Worm (Caenorhabditis elegans) whole organism, mixed stage, embryonic: Measurements from ENCODE around the gene T04A11.4.
"Not testable (repeated sequence)": the region's sequence is repeated elsewhere in the genome, so short reads cannot be mapped to it uniquely, and the experiment has no call there.

Source experiments
- bed-3 ChIP-seq: fragments of 200-800 bp; sonication (Bioruptor generic); optimal IDR thresholded peaks from 3 replicates; lab custom pipeline; 2018; ENCODE audit warnings: mild to moderate bottlenecking, missing genetic modification characterization, moderate library complexity, missing compliant biosample characterization
- ceh-39 ChIP-seq: fragments of 150-350 bp; optimal IDR thresholded peaks from 2 replicates; lab custom pipeline; 2014; ENCODE audit warnings: missing biosample characterization, missing genetic modification characterization
- ceh-43 ChIP-seq: fragments of 200-800 bp; sonication (Bioruptor generic); optimal IDR thresholded peaks from 2 replicates; lab custom pipeline; 2018; ENCODE audit warnings: mild to moderate bottlenecking, missing genetic modification characterization, moderate library complexity, missing compliant biosample characterization
- ces-1 ChIP-seq: fragments of 150-350 bp; optimal IDR thresholded peaks from 2 replicates; lab custom pipeline; 2014; ENCODE audit warnings: missing biosample characterization, missing genetic modification reagents, missing genetic modification characterization
- drap-1 ChIP-seq: fragments of 200-800 bp; sonication (Bioruptor generic); optimal IDR thresholded peaks from 3 replicates; lab custom pipeline; 2018; ENCODE audit warnings: mild to moderate bottlenecking, missing genetic modification characterization, missing compliant biosample characterization
- elt-1 ChIP-seq: sonication (generic microtip); optimal IDR thresholded peaks from 2 replicates; lab custom pipeline; 2017; ENCODE audit warnings: missing genetic modification characterization, mild to moderate bottlenecking, missing compliant biosample characterization, antibody characterized with exemption, moderate library complexity, borderline replicate concordance; ENCODE audit not compliant: insufficient read depth
- ham-2 ChIP-seq: fragments of 200-800 bp; sonication (Bioruptor generic); optimal IDR thresholded peaks from 2 replicates; lab custom pipeline; 2018; ENCODE audit warnings: mild to moderate bottlenecking, missing genetic modification characterization, missing compliant biosample characterization
- hlh-1 ChIP-seq: fragments of 150-350 bp; optimal IDR thresholded peaks from 2 replicates; lab custom pipeline; 2014; ENCODE audit warnings: missing biosample characterization, missing genetic modification reagents, missing genetic modification characterization
- lin-13 ChIP-seq: fragments of 150-350 bp; optimal IDR thresholded peaks from 2 replicates; lab custom pipeline; 2014; ENCODE audit warnings: missing biosample characterization, missing genetic modification characterization
- lsy-2 ChIP-seq: fragments of 150-350 bp; optimal IDR thresholded peaks from 2 replicates; lab custom pipeline; 2014; ENCODE audit warnings: missing biosample characterization, missing genetic modification characterization
- mep-1 ChIP-seq: fragments of 150-350 bp; optimal IDR thresholded peaks from 2 replicates; lab custom pipeline; 2017; ENCODE audit warnings: missing biosample characterization, missing genetic modification reagents, missing genetic modification characterization, inconsistent platforms
- mls-2 ChIP-seq: sonication (generic microtip); optimal IDR thresholded peaks from 2 replicates; lab custom pipeline; 2016; ENCODE audit warnings: mild to moderate bottlenecking, missing genetic modification characterization, moderate library complexity, missing compliant biosample characterization
- nhr-12 ChIP-seq: fragments of 150-350 bp; optimal IDR thresholded peaks from 2 replicates; lab custom pipeline; 2014; ENCODE audit warnings: missing biosample characterization, missing genetic modification characterization
- nhr-237 ChIP-seq: fragments of 150-350 bp; optimal IDR thresholded peaks from 2 replicates; lab custom pipeline; 2014; ENCODE audit warnings: missing biosample characterization, missing genetic modification characterization
- nhr-28 ChIP-seq: fragments of 150-350 bp; optimal IDR thresholded peaks from 2 replicates; lab custom pipeline; 2014; ENCODE audit warnings: missing biosample characterization, missing genetic modification characterization
- nhr-76 ChIP-seq: sonication (generic microtip); optimal IDR thresholded peaks from 2 replicates; lab custom pipeline; 2017; ENCODE audit warnings: missing biosample characterization, missing genetic modification characterization
- pha-4 ChIP-seq: fragments of 150-350 bp; optimal IDR thresholded peaks from 2 replicates; lab custom pipeline; 2018; ENCODE audit warnings: missing biosample characterization, missing genetic modification reagents, missing genetic modification characterization
- sem-2 ChIP-seq: fragments of 200-800 bp; sonication (Bioruptor generic); optimal IDR thresholded peaks from 2 replicates; lab custom pipeline; 2018; ENCODE audit warnings: mild to moderate bottlenecking, missing genetic modification characterization, missing compliant biosample characterization
- snpc-4 ChIP-seq: fragments of 150-350 bp; optimal IDR thresholded peaks from 2 replicates; lab custom pipeline; 2014; ENCODE audit warnings: missing biosample characterization, missing genetic modification characterization
- sptf-1 ChIP-seq: sonication (generic microtip); optimal IDR thresholded peaks from 2 replicates; lab custom pipeline; 2017; ENCODE audit warnings: mild to moderate bottlenecking, missing genetic modification characterization, moderate library complexity, missing compliant biosample characterization
- tbx-8 ChIP-seq: fragments of 200-800 bp; sonication (Bioruptor generic); optimal IDR thresholded peaks from 2 replicates; lab custom pipeline; 2018; ENCODE audit warnings: mild to moderate bottlenecking, missing genetic modification characterization, moderate library complexity, missing compliant biosample characterization
- unc-120 ChIP-seq: sonication (generic microtip); optimal IDR thresholded peaks from 2 replicates; lab custom pipeline; 2017; ENCODE audit warnings: missing genetic modification characterization, missing compliant biosample characterization; ENCODE audit not compliant: poor library complexity, severe bottlenecking
- unc-39 ChIP-seq: fragments of 150-350 bp; optimal IDR thresholded peaks from 2 replicates; lab custom pipeline; 2014; ENCODE audit warnings: missing biosample characterization, missing genetic modification characterization
- unc-62 ChIP-seq: fragments of 150-350 bp; optimal IDR thresholded peaks from 2 replicates; lab custom pipeline; 2014; ENCODE audit warnings: missing biosample characterization, missing genetic modification reagents, missing genetic modification characterization
- ztf-11 ChIP-seq: fragments of 150-350 bp; optimal IDR thresholded peaks from 2 replicates; lab custom pipeline; 2014; ENCODE audit warnings: missing biosample characterization, missing genetic modification characterization

Gene T04A11.4

ce11 chrIV:12490491-12490890 lies 6.1 kb upstream of the T04A11.4 start, which contains the start of gene him-6:
Gene him-6, plus strand, starts transcription at chrIV:12490791.
- no peak for TF ChIP-seq ces-1 (GFP tag; lab: Kevin White, UChicago)
- no peak for TF ChIP-seq pha-4 (tag; lab: Kevin White, UChicago)
- no peak for TF ChIP-seq hlh-1 (tag; lab: Kevin White, UChicago)
- no peak for TF ChIP-seq tbx-8 (GFP tag; lab: Kevin White, UChicago)
- no peak for TF ChIP-seq nhr-76 (tag; lab: Kevin White, UChicago)
- no peak for TF ChIP-seq elt-1 (tag; lab: Kevin White, UChicago)
- TF ChIP-seq ztf-11 (tag; lab: Kevin White, UChicago): no peak
- TF ChIP-seq lsy-2 (tag; lab: Kevin White, UChicago): no peak
- TF ChIP-seq unc-62 (GFP tag; lab: Kevin White, UChicago): no peak
- TF ChIP-seq unc-39: no peak
- TF ChIP-seq mls-2 (tag; lab: Kevin White, UChicago): no peak
- TF ChIP-seq sptf-1 (tag; lab: Kevin White, UChicago): no peak

- TF ChIP-seq unc-120 (no peak), sem-2 (GFP tag; lab: Kevin White, UChicago) (no peak), lin-13 (tag; lab: Kevin White, UChicago) (no peak), drap-1 (GFP tag; lab: Kevin White, UChicago) (no peak), ztf-11 (tag; lab: Kevin White, UChicago) (no peak), nhr-237 (tag; lab: Kevin White, UChicago) (no peak)
Measured at ce11 chrIV:12487194-12487593, 2.8 kb upstream of the T04A11.4 start, which contains the start of gene sru-26. Gene sru-26, plus strand, starts transcription at chrIV:12487494.

ce11 chrIV:12478711-12479110 lies 5.7 kb downstream of the T04A11.4 start, which contains the start of gene igdb-1:
Gene igdb-1, plus strand, starts transcription at chrIV:12479011.
- TF ChIP-seq nhr-12 (tag; lab: Kevin White, UChicago); mep-1; ham-2 (GFP tag; lab: Kevin White, UChicago): not testable (repeated sequence)
- TF ChIP-seq, all 35 proteins: peak for 0; not testable (repeated sequence) for 35

- TF ChIP-seq lsy-2 (tag; lab: Kevin White, UChicago); unc-62 (GFP tag; lab: Kevin White, UChicago); nhr-76 (tag; lab: Kevin White, UChicago): not testable (repeated sequence)
- TF ChIP-seq, all 35 proteins: peak for 0; not testable (repeated sequence) for 35
Measured at ce11 chrIV:12476942-12477341, 7.4 kb downstream of the T04A11.4 start, which contains the start of gene T04A11.1. Gene T04A11.1, minus strand, starts transcription at chrIV:12477042.

- TF ChIP-seq drap-1 (GFP tag; lab: Kevin White, UChicago): no peak
- no peak for TF ChIP-seq tbx-8 (GFP tag; lab: Kevin White, UChicago)
- TF ChIP-seq, all 35 proteins: peak for 0
Measured at ce11 chrIV:12468359-12468758, 16.0 kb downstream of the T04A11.4 start, which contains the start of gene igdb-2. Gene igdb-2, plus strand, starts transcription at chrIV:12468659.

- TF ChIP-seq drap-1 (GFP tag; lab: Kevin White, UChicago): no peak
- TF ChIP-seq ceh-39 (tag; lab: Kevin White, UChicago): peak; percentile 72
Measured at ce11 chrIV:12467761-12468160, 16.6 kb downstream of the T04A11.4 start.

- TF ChIP-seq bed-3 (GFP tag; lab: Kevin White, UChicago) (no peak), snpc-4 (tag; lab: Kevin White, UChicago) (no peak), unc-39 (no peak), elt-1 (tag; lab: Kevin White, UChicago) (no peak), ceh-43 (GFP tag; lab: Kevin White, UChicago) (no peak), nhr-28 (tag; lab: Kevin White, UChicago) (no peak)
Measured at ce11 chrIV:12464822-12465221, 19.6 kb downstream of the T04A11.4 start.
